Fruit fly (Drosophila melanogaster) whole organism, embryonic: Measurements from ENCODE around the gene GstD4.
A peak's percentile ranks its signal among the peaks of the same experiment; 100 is the strongest.

ENCODE experiments used
- Antp ChIP-seq: fragments of 200-800 bp; sonication (Bioruptor generic); optimal IDR thresholded peaks from 3 replicates; lab custom pipeline; 2016; ENCODE audit warnings: missing biosample characterization, missing genetic modification characterization
- CG11560 ChIP-seq: fragments of 200-800 bp; sonication (Bioruptor generic); IDR thresholded peaks from 3 replicates; pipeline ENCODE4 v1.3.6; 2022; ENCODE audit warnings: missing biosample characterization, missing genetic modification characterization
- CG1233 ChIP-seq: fragments of 200-800 bp; sonication (Bioruptor generic); optimal IDR thresholded peaks from 4 replicates; lab custom pipeline; 2018; ENCODE audit warnings: missing biosample characterization, mild to moderate bottlenecking, missing genetic modification characterization
- CG13123 ChIP-seq: fragments of 200-800 bp; sonication (Bioruptor generic); optimal IDR thresholded peaks from 2 replicates; lab custom pipeline; 2016; ENCODE audit warnings: missing biosample characterization, missing genetic modification characterization
- CG13296 ChIP-seq: fragments of 200-800 bp; sonication (Bioruptor generic); optimal IDR thresholded peaks from 3 replicates; lab custom pipeline; 2018; ENCODE audit warnings: missing biosample characterization, mild to moderate bottlenecking, missing genetic modification characterization
- CG13775 ChIP-seq: fragments of 200-800 bp; sonication (Bioruptor generic); optimal IDR thresholded peaks from 3 replicates; lab custom pipeline; 2017; ENCODE audit warnings: missing biosample characterization, mild to moderate bottlenecking, missing genetic modification characterization
- CG14667 ChIP-seq: fragments of 200-800 bp; sonication (Bioruptor generic); IDR thresholded peaks from 2 replicates; pipeline ENCODE4 v1.3.6; 2022; ENCODE audit warnings: missing biosample characterization, missing genetic modification characterization
- CG17612 ChIP-seq: fragments of 200-800 bp; sonication (Bioruptor generic); IDR thresholded peaks from 2 replicates; pipeline ENCODE4 v1.3.6; 2022; ENCODE audit warnings: missing biosample characterization, missing genetic modification characterization
- CG2875 ChIP-seq: fragments of 200-800 bp; sonication (Bioruptor generic); optimal IDR thresholded peaks from 2 replicates; lab custom pipeline; 2017; ENCODE audit warnings: missing biosample characterization, mild to moderate bottlenecking, missing genetic modification characterization, missing genetic modification reagents
- CG3407 ChIP-seq: fragments of 200-800 bp; sonication (Bioruptor generic); optimal IDR thresholded peaks from 2 replicates; lab custom pipeline; 2018; ENCODE audit warnings: missing biosample characterization, mild to moderate bottlenecking, missing genetic modification characterization
- CG34224 ChIP-seq: fragments of 200-800 bp; sonication (Bioruptor generic); IDR thresholded peaks from 3 replicates; pipeline ENCODE4 v1.3.6; 2022; ENCODE audit warnings: missing biosample characterization, missing genetic modification characterization; ENCODE audit not compliant: partially characterized antibody
- CG3847 ChIP-seq: fragments of 200-800 bp; sonication (Bioruptor generic); IDR thresholded peaks from 2 replicates; pipeline ENCODE4 v1.3.6; 2022; ENCODE audit warnings: missing biosample characterization, missing genetic modification characterization
- CG3995 ChIP-seq: fragments of 200-800 bp; sonication (Bioruptor generic); optimal IDR thresholded peaks from 3 replicates; lab custom pipeline; 2016; ENCODE audit warnings: missing biosample characterization, missing genetic modification characterization
- CG4282 ChIP-seq: fragments of 200-800 bp; sonication (Bioruptor generic); optimal IDR thresholded peaks from 2 replicates; lab custom pipeline; 2016; ENCODE audit warnings: missing biosample characterization, missing genetic modification characterization
- CG4404 ChIP-seq: fragments of 200-800 bp; sonication (Bioruptor generic); IDR thresholded peaks from 2 replicates; pipeline ENCODE4 v1.3.6; 2022; ENCODE audit warnings: missing biosample characterization, missing genetic modification characterization
- CG4854 ChIP-seq: fragments of 200-800 bp; sonication (Bioruptor generic); optimal IDR thresholded peaks from 2 replicates; lab custom pipeline; 2016; ENCODE audit warnings: missing biosample characterization, missing genetic modification characterization, inconsistent platforms
- CG5180 ChIP-seq: fragments of 200-800 bp; sonication (Bioruptor generic); optimal IDR thresholded peaks from 3 replicates; lab custom pipeline; 2017; ENCODE audit warnings: missing biosample characterization, missing genetic modification characterization, mild to moderate bottlenecking, moderate library complexity, missing genetic modification reagents
- CG6175 ChIP-seq: fragments of 200-800 bp; sonication (Bioruptor generic); IDR thresholded peaks from 3 replicates; pipeline ENCODE4 v1.3.6; 2022; ENCODE audit warnings: missing biosample characterization, missing genetic modification characterization
- CG6689 ChIP-seq: fragments of 200-800 bp; sonication (Bioruptor generic); IDR thresholded peaks from 2 replicates; pipeline ENCODE4 v1.3.6; 2022; ENCODE audit warnings: missing biosample characterization, missing genetic modification characterization
- CG7556 ChIP-seq: fragments of 200-800 bp; sonication (Bioruptor generic); optimal IDR thresholded peaks from 2 replicates; lab custom pipeline; 2017; ENCODE audit warnings: missing biosample characterization, mild to moderate bottlenecking, missing genetic modification characterization
- CG8290 ChIP-seq, 3 experiments: fragments of 200-800 bp; sonication (Bioruptor generic); optimal IDR thresholded peaks; 2 replicates each; lab custom pipeline; 2016 to 2019; ENCODE audit warnings: missing biosample characterization in 3 of 3, missing genetic modification characterization in 3 of 3, mild to moderate bottlenecking in 2 of 3, moderate library complexity in 1 of 3
- CG8388 ChIP-seq: fragments of 200-800 bp; sonication (Bioruptor generic); optimal IDR thresholded peaks from 2 replicates; lab custom pipeline; 2019; ENCODE audit warnings: missing biosample characterization, mild to moderate bottlenecking, missing genetic modification characterization, moderate library complexity
- Camta ChIP-seq: fragments of 200-800 bp; sonication (Bioruptor generic); optimal IDR thresholded peaks from 2 replicates; lab custom pipeline; 2016; ENCODE audit warnings: missing biosample characterization, missing genetic modification characterization
- Deaf1 ChIP-seq: fragments of 200-800 bp; optimal IDR thresholded peaks from 3 replicates; lab custom pipeline; 2019; ENCODE audit warnings: missing biosample characterization, mild to moderate bottlenecking, missing genetic modification characterization, moderate library complexity
- Dip3 ChIP-seq: fragments of 200-800 bp; sonication (Bioruptor generic); optimal IDR thresholded peaks from 3 replicates; lab custom pipeline; 2016; ENCODE audit warnings: missing biosample characterization, missing genetic modification characterization
- Dref ChIP-seq: fragments of 200-800 bp; sonication (Bioruptor generic); IDR thresholded peaks from 2 replicates; pipeline ENCODE4 v1.3.6; 2022; ENCODE audit warnings: missing biosample characterization, missing genetic modification characterization
- E2f1 ChIP-seq: fragments of 200-800 bp; sonication (Bioruptor generic); IDR thresholded peaks from 2 replicates; pipeline ENCODE4 v1.3.6; 2022; ENCODE audit warnings: missing biosample characterization, missing genetic modification characterization
- Elba2 ChIP-seq: fragments of 200-800 bp; sonication (Bioruptor generic); optimal IDR thresholded peaks from 3 replicates; lab custom pipeline; 2016; ENCODE audit warnings: missing biosample characterization, missing genetic modification characterization
- Gsc ChIP-seq: fragments of 200-800 bp; sonication (Bioruptor generic); IDR thresholded peaks from 2 replicates; pipeline ENCODE4 v1.3.6; 2022; ENCODE audit warnings: missing biosample characterization, missing genetic modification characterization
- Hsf ChIP-seq: fragments of 200-800 bp; sonication (Bioruptor generic); optimal IDR thresholded peaks from 3 replicates; lab custom pipeline; 2016; ENCODE audit warnings: missing biosample characterization, missing genetic modification characterization
- Lpt ChIP-seq: fragments of >200 bp; optimal IDR thresholded peaks from 2 replicates; lab custom pipeline; 2018; ENCODE audit warnings: missing biosample characterization, missing genetic modification characterization
- MTF-1 ChIP-seq: fragments of 200-800 bp; sonication (Bioruptor generic); optimal IDR thresholded peaks from 2 replicates; lab custom pipeline; 2018; ENCODE audit warnings: missing biosample characterization, mild to moderate bottlenecking, missing genetic modification characterization, borderline replicate concordance
- Mad ChIP-seq: fragments of 200-800 bp; sonication (Bioruptor generic); optimal IDR thresholded peaks from 2 replicates; lab custom pipeline; 2016; ENCODE audit warnings: missing biosample characterization, missing genetic modification characterization
- Med ChIP-seq: fragments of 200-800 bp; sonication (Bioruptor generic); peaks from one replicate; lab custom pipeline; 2016; ENCODE audit warnings: missing biosample characterization, missing genetic modification characterization, mild to moderate bottlenecking, inconsistent platforms, moderate library complexity
- Ptx1 ChIP-seq: fragments of 200-800 bp; sonication (Bioruptor generic); IDR thresholded peaks from 2 replicates; pipeline ENCODE4 v1.3.6; 2022; ENCODE audit warnings: missing biosample characterization, missing genetic modification characterization
- Usf ChIP-seq: fragments of 200-800 bp; sonication (Bioruptor generic); optimal IDR thresholded peaks from 2 replicates; lab custom pipeline; 2017; ENCODE audit warnings: missing genotype, missing biosample characterization, missing genetic modification characterization
- Vsx1 ChIP-seq: fragments of 200-800 bp; sonication (Bioruptor generic); optimal IDR thresholded peaks from 2 replicates; lab custom pipeline; 2017; ENCODE audit warnings: missing biosample characterization, mild to moderate bottlenecking, missing genetic modification characterization, missing genetic modification reagents
- ase ChIP-seq: fragments of 200-800 bp; sonication (Bioruptor generic); IDR thresholded peaks from 3 replicates; pipeline ENCODE4 v1.3.6; 2022; ENCODE audit warnings: missing biosample characterization, missing genetic modification characterization
- ash1 ChIP-seq: fragments of 200-800 bp; sonication (Bioruptor generic); optimal IDR thresholded peaks from 2 replicates; lab custom pipeline; 2018; ENCODE audit warnings: missing biosample characterization, mild to moderate bottlenecking, missing genetic modification characterization
- br ChIP-seq: fragments of >200 bp; optimal IDR thresholded peaks from 2 replicates; lab custom pipeline; 2017
- btn ChIP-seq: fragments of 200-800 bp; sonication (Bioruptor generic); optimal IDR thresholded peaks from 2 replicates; lab custom pipeline; 2016; ENCODE audit warnings: missing biosample characterization, missing genetic modification characterization
- cad ChIP-seq: fragments of >200 bp; optimal IDR thresholded peaks from 2 replicates; lab custom pipeline; 2017; ENCODE audit warnings: missing biosample characterization, missing genetic modification characterization
- cg ChIP-seq: fragments of 200-800 bp; sonication (Bioruptor generic); optimal IDR thresholded peaks from 3 replicates; lab custom pipeline; 2019; ENCODE audit warnings: missing biosample characterization, mild to moderate bottlenecking, missing genetic modification characterization, moderate library complexity
- corto ChIP-seq: fragments of 200-800 bp; sonication (Bioruptor generic); optimal IDR thresholded peaks from 2 replicates; lab custom pipeline; 2016; ENCODE audit warnings: missing biosample characterization, mild to moderate bottlenecking, missing genetic modification characterization, moderate library complexity
- grau ChIP-seq: fragments of 200-800 bp; optimal IDR thresholded peaks from 3 replicates; lab custom pipeline; 2019; ENCODE audit warnings: missing biosample characterization, mild to moderate bottlenecking, missing genetic modification characterization, moderate library complexity
- insv ChIP-seq, 2 experiments: fragments of 200-800 bp; sonication (Bioruptor generic); optimal IDR thresholded peaks; 3 replicates each; lab custom pipeline; 2016 to 2018; ENCODE audit warnings: missing biosample characterization in 2 of 2, missing genetic modification characterization in 2 of 2
- org-1 ChIP-seq: fragments of 200-800 bp; sonication (Bioruptor generic); optimal IDR thresholded peaks from 2 replicates; lab custom pipeline; 2017; ENCODE audit warnings: missing biosample characterization, missing genetic modification characterization
- pho ChIP-seq: fragments of 200-800 bp; sonication (Bioruptor generic); optimal IDR thresholded peaks from 2 replicates; lab custom pipeline; 2016; ENCODE audit warnings: missing biosample characterization, missing genetic modification characterization
- psq ChIP-seq: fragments of 200-800 bp; sonication (Bioruptor generic); optimal IDR thresholded peaks from 2 replicates; lab custom pipeline; 2017; ENCODE audit warnings: missing biosample characterization, missing genetic modification characterization
- slbo ChIP-seq: fragments of 200-800 bp; sonication (Bioruptor generic); IDR thresholded peaks from 2 replicates; pipeline ENCODE4 v1.3.6; 2022; ENCODE audit warnings: missing biosample characterization, missing genetic modification characterization
- sug ChIP-seq: fragments of 200-800 bp; optimal IDR thresholded peaks from 2 replicates; lab custom pipeline; 2019; ENCODE audit warnings: missing biosample characterization, mild to moderate bottlenecking, missing genetic modification characterization, moderate library complexity
- zf30C ChIP-seq: fragments of 200-800 bp; sonication (Bioruptor generic); optimal IDR thresholded peaks from 3 replicates; lab custom pipeline; 2018; ENCODE audit warnings: missing biosample characterization, mild to moderate bottlenecking, missing genetic modification characterization

GstD4 gene

DNA sequence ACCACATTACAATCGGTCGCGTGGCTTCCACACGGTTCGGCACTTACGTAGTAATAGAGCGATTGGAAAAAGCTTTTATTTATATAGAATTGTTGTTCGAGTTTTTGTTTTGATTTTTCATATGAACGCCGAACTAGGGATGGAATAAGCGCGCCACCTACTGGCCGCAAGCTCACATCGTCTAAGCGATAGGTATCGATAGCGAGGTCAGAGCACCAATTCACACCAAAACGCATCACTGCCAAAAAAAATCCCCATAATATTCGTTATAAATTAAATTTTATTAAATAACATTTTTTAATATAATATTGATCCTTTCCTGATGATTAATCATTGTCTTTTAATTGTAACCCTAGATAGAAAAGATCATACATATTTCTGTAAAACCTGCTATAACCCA lies 23.4 kb upstream of the GstD4 start, which contains the start of gene CG10038 (continued):
- TF ChIP-seq slbo (GFP tag; lab: Robert Waterston, UW) (peak; percentile 67; the same call in 1 of the 2 replicates), CG13775 (GFP tag; lab: Kevin White, UChicago) (peak; percentile 21), CG6175 (GFP tag; lab: Robert Waterston, UW) (no peak), Dip3 (peak; percentile 6), Dref (peak; percentile 88), CG13296 (no peak), Vsx1 (GFP tag; lab: Kevin White, UChicago) (no peak), pho (GFP tag; lab: Kevin White, UChicago) (peak; percentile 31), CG8388 (no peak), CG1233 (GFP tag; lab: Kevin White, UChicago) (no peak), CG8290 (GFP tag; optimal IDR thresholded peaks at IDR 0.05; lab: Kevin White, UChicago) (peak; percentile 42), CG8290 (tag; optimal IDR thresholded peaks at IDR 0.05; lab: Kevin White, UChicago) (no peak), Camta (no peak), CG34224 (peak; percentile 92), grau (tag; lab: Kevin White, UChicago) (peak; percentile 54), E2f1 (GFP tag; lab: Robert Waterston, UW) (no peak), Usf (GFP tag; lab: Kevin White, UChicago) (no peak), Gsc (GFP tag; lab: Robert Waterston, UW) (no peak), Med (peak; percentile 88), Lpt (no peak), ash1 (GFP tag; lab: Kevin White, UChicago) (no peak), Mad (GFP tag; lab: Kevin White, UChicago) (peak; percentile 36), Ptx1 (GFP tag; lab: Robert Waterston, UW) (peak; percentile 46), CG4404 (GFP tag; lab: Robert Waterston, UW) (no peak), CG3407 (GFP tag; lab: Kevin White, UChicago) (no peak), corto (GFP tag; lab: Kevin White, UChicago) (no peak), CG7556 (GFP tag; lab: Kevin White, UChicago) (no peak), Hsf (GFP tag; lab: Kevin White, UChicago) (peak; percentile 44), insv (GFP tag; optimal IDR thresholded peaks at IDR 0.05; lab: Kevin White, UChicago) (no peak), zf30C (GFP tag; lab: Kevin White, UChicago) (peak; percentile 24), CG11560 (tag; lab: Robert Waterston, UW) (no peak; the same call in 2 of the 3 replicates), CG6689 (no peak), Deaf1 (no peak), CG4854 (no peak), Elba2 (GFP tag; lab: Kevin White, UChicago) (no peak), sug (tag; lab: Kevin White, UChicago) (no peak), org-1 (no peak), CG5180 (GFP tag; lab: Kevin White, UChicago) (no peak), ase (no peak), Antp (GFP tag; lab: Kevin White, UChicago) (peak; percentile 29), psq (no peak), CG4282 (GFP tag; lab: Kevin White, UChicago) (no peak), br (no peak), MTF-1 (GFP tag; lab: Kevin White, UChicago) (no peak), CG3995 (GFP tag; lab: Kevin White, UChicago) (peak; percentile 22), CG2875 (GFP tag; lab: Kevin White, UChicago) (peak; percentile 20), cg (GFP tag; lab: Kevin White, UChicago) (no peak), btn (GFP tag; lab: Kevin White, UChicago) (no peak), CG3847 (GFP tag; lab: Robert Waterston, UW) (peak; percentile 55), CG17612 (GFP tag; lab: Robert Waterston, UW) (no peak), CG14667 (GFP tag; lab: Robert Waterston, UW) (no peak), CG13123 (GFP tag; lab: Kevin White, UChicago) (no peak), cad (GFP tag; lab: Kevin White, UChicago) (no peak)
